Fruit fly (Drosophila melanogaster) whole organism, pupa: ENCODE results near the gene Taf4.

Source experiments
- CG10348 ChIP-seq: fragments of 200-800 bp; sonication (Bioruptor generic); IDR thresholded peaks from 2 replicates; pipeline ENCODE4 v1.3.6; 2022; ENCODE audit warnings: missing biosample characterization, missing genetic modification characterization
- CG12605 ChIP-seq: fragments of 200-800 bp; sonication (Bioruptor generic); IDR thresholded peaks from 2 replicates; pipeline ENCODE4 v1.3.6; 2022; ENCODE audit warnings: missing biosample characterization, missing genetic modification characterization
- CG13204 ChIP-seq: fragments of 200-800 bp; sonication (Bioruptor generic); optimal IDR thresholded peaks from 2 replicates; lab custom pipeline; 2018; ENCODE audit warnings: missing biosample characterization, mild to moderate bottlenecking, missing genetic modification characterization, moderate library complexity
- CG14655 ChIP-seq: fragments of 200-800 bp; sonication (Bioruptor generic); optimal IDR thresholded peaks from 3 replicates; lab custom pipeline; 2017; ENCODE audit warnings: mild to moderate bottlenecking, missing biosample characterization, missing genetic modification reagents, missing genetic modification characterization
- CG15710 ChIP-seq: fragments of 200-800 bp; sonication (Bioruptor generic); optimal IDR thresholded peaks from 2 replicates; lab custom pipeline; 2018; ENCODE audit warnings: missing biosample characterization, mild to moderate bottlenecking, missing genetic modification characterization, moderate library complexity
- CG17806 ChIP-seq: fragments of 200-800 bp; sonication (Bioruptor generic); optimal IDR thresholded peaks from 2 replicates; lab custom pipeline; 2018; ENCODE audit warnings: missing biosample characterization, mild to moderate bottlenecking, missing genetic modification characterization, moderate library complexity
- CG32121 ChIP-seq: fragments of 200-800 bp; sonication (Bioruptor generic); IDR thresholded peaks from 2 replicates; pipeline ENCODE4 v1.3.6; 2022; ENCODE audit warnings: missing biosample characterization, missing genetic modification characterization
- CG34367 ChIP-seq: fragments of 200-800 bp; sonication (Bioruptor generic); optimal IDR thresholded peaks from 2 replicates; lab custom pipeline; 2018; ENCODE audit warnings: missing biosample characterization, mild to moderate bottlenecking, missing genetic modification characterization
- CG4496 ChIP-seq: fragments of 200-800 bp; sonication (Bioruptor generic); IDR thresholded peaks from 3 replicates; pipeline ENCODE4 v1.3.6; 2022; ENCODE audit warnings: missing biosample characterization, missing genetic modification characterization
- CG8159 ChIP-seq: fragments of 200-800 bp; sonication (Bioruptor generic); optimal IDR thresholded peaks from 3 replicates; lab custom pipeline; 2018; ENCODE audit warnings: missing biosample characterization, mild to moderate bottlenecking, missing genetic modification characterization, moderate library complexity
- CG8301 ChIP-seq: fragments of 200-800 bp; sonication (Bioruptor generic); optimal IDR thresholded peaks from 2 replicates; lab custom pipeline; 2018; ENCODE audit warnings: missing biosample characterization, mild to moderate bottlenecking, missing genetic modification characterization
- CG9948 ChIP-seq: fragments of 200-800 bp; sonication (Bioruptor generic); optimal IDR thresholded peaks from 2 replicates; lab custom pipeline; 2018; ENCODE audit warnings: missing biosample characterization, mild to moderate bottlenecking, missing genetic modification characterization, moderate library complexity
- D1 ChIP-seq: fragments of 200-800 bp; sonication (Bioruptor generic); optimal IDR thresholded peaks from 2 replicates; lab custom pipeline; 2018; ENCODE audit warnings: missing biosample characterization, mild to moderate bottlenecking, missing genetic modification characterization, moderate library complexity
- EcR ChIP-seq: fragments of 200-800 bp; sonication (Bioruptor generic); optimal IDR thresholded peaks from 3 replicates; lab custom pipeline; 2019; ENCODE audit warnings: missing biosample characterization, missing genetic modification characterization, mild to moderate bottlenecking, moderate library complexity, missing genetic modification reagents
- Ets98B ChIP-seq: fragments of 200-800 bp; sonication (Bioruptor generic); IDR thresholded peaks from 2 replicates; pipeline ENCODE4 v1.3.6; 2022; ENCODE audit warnings: missing biosample characterization, missing genetic modification characterization
- Pif1A ChIP-seq: fragments of 200-800 bp; sonication (Bioruptor generic); optimal IDR thresholded peaks from 3 replicates; lab custom pipeline; 2016; ENCODE audit warnings: missing biosample characterization, missing genetic modification characterization
- Pif1B ChIP-seq: fragments of 200-800 bp; sonication (Bioruptor generic); optimal IDR thresholded peaks from 3 replicates; lab custom pipeline; 2016; ENCODE audit warnings: missing biosample characterization, missing genetic modification characterization
- Snoo ChIP-seq: fragments of 200-800 bp; sonication (Bioruptor generic); optimal IDR thresholded peaks from 3 replicates; lab custom pipeline; 2017; ENCODE audit warnings: missing biosample characterization, mild to moderate bottlenecking, missing genetic modification characterization, inconsistent platforms
- fd96Ca ChIP-seq: fragments of 200-800 bp; sonication (Bioruptor generic); IDR thresholded peaks from 3 replicates; pipeline ENCODE4 v1.3.6; 2022; ENCODE audit warnings: missing biosample characterization, missing genetic modification characterization
- gl ChIP-seq: fragments of 200-800 bp; sonication (Bioruptor generic); optimal IDR thresholded peaks from 2 replicates; lab custom pipeline; 2018; ENCODE audit warnings: missing biosample characterization, mild to moderate bottlenecking, missing genetic modification characterization
- rn ChIP-seq: fragments of 200-800 bp; sonication (Bioruptor generic); IDR thresholded peaks from 2 replicates; pipeline ENCODE4 v1.3.6; 2022; ENCODE audit warnings: missing biosample characterization, missing genetic modification characterization

Gene Taf4

dm6 chr3L:16145931-16146538, 33.0 kb downstream of the Taf4 start:
- TF ChIP-seq D1 (tag; lab: Kevin White, UChicago): no peak
- no peak for TF ChIP-seq CG32121 (GFP tag; lab: Robert Waterston, UW)
- TF ChIP-seq Pif1A (GFP tag; lab: Kevin White, UChicago): no peak
- TF ChIP-seq Pif1B (GFP tag; lab: Kevin White, UChicago): no peak
- no peak for TF ChIP-seq EcR (GFP tag; lab: Kevin White, UChicago)
- no peak for TF ChIP-seq CG15710 (tag; lab: Kevin White, UChicago)
- TF ChIP-seq CG8301 (tag; lab: Kevin White, UChicago): no peak
- TF ChIP-seq gl (tag; lab: Kevin White, UChicago): no peak
- no peak for TF ChIP-seq CG14655 (GFP tag; lab: Kevin White, UChicago)
- no peak for TF ChIP-seq Snoo (tag; lab: Kevin White, UChicago)
- TF ChIP-seq rn (GFP tag; lab: Robert Waterston, UW): no peak
- TF ChIP-seq Ets98B (GFP tag; lab: Robert Waterston, UW): no peak
- TF ChIP-seq fd96Ca (GFP tag; lab: Robert Waterston, UW): no peak
- TF ChIP-seq CG10348 (GFP tag; lab: Robert Waterston, UW): no peak
- no peak for TF ChIP-seq CG34367 (tag; lab: Kevin White, UChicago)
- no peak for TF ChIP-seq CG9948 (tag; lab: Kevin White, UChicago)

dm6 chr3L:16146539-16146934, 33.5 kb downstream of the Taf4 start:
- TF ChIP-seq Pif1B (GFP tag; lab: Kevin White, UChicago): no peak
- no peak for TF ChIP-seq fd96Ca (GFP tag; lab: Robert Waterston, UW)
- TF ChIP-seq Pif1A (GFP tag; lab: Kevin White, UChicago): no peak
- TF ChIP-seq D1 (tag; lab: Kevin White, UChicago): no peak

- TF ChIP-seq CG12605 (GFP tag; lab: Robert Waterston, UW): no peak
- TF ChIP-seq CG13204 (GFP tag; lab: Kevin White, UChicago): peak; percentile 17
These were observed 34.3 kb downstream of the Taf4 start for dm6 chr3L:16147325-16147724.

dm6 chr3L:16147819-16148236, 34.8 kb downstream of the Taf4 start:
- no peak for TF ChIP-seq CG10348 (GFP tag; lab: Robert Waterston, UW)
- peak; percentile 24 for TF ChIP-seq Snoo (tag; lab: Kevin White, UChicago)
- no peak for TF ChIP-seq D1 (tag; lab: Kevin White, UChicago)
- no peak for TF ChIP-seq CG4496 (GFP tag; lab: Robert Waterston, UW)
- TF ChIP-seq CG9948 (tag; lab: Kevin White, UChicago): peak; percentile 43
- TF ChIP-seq CG8159 (tag; lab: Kevin White, UChicago): peak; percentile 64
- TF ChIP-seq EcR (GFP tag; lab: Kevin White, UChicago): no peak
- TF ChIP-seq CG8301 (tag; lab: Kevin White, UChicago): peak; percentile 48
- no peak for TF ChIP-seq CG34367 (tag; lab: Kevin White, UChicago)
- TF ChIP-seq Ets98B (GFP tag; lab: Robert Waterston, UW): no peak
- TF ChIP-seq fd96Ca (GFP tag; lab: Robert Waterston, UW): no peak
- no peak for TF ChIP-seq rn (GFP tag; lab: Robert Waterston, UW)
- no peak for TF ChIP-seq gl (tag; lab: Kevin White, UChicago)
- TF ChIP-seq CG14655 (GFP tag; lab: Kevin White, UChicago): peak; percentile 56
- peak; percentile 26 for TF ChIP-seq CG17806 (tag; lab: Kevin White, UChicago)
- no peak for TF ChIP-seq CG13204 (GFP tag; lab: Kevin White, UChicago)
- peak; percentile 52 for TF ChIP-seq Pif1B (GFP tag; lab: Kevin White, UChicago)
- TF ChIP-seq CG15710 (tag; lab: Kevin White, UChicago): peak; percentile 41
- peak; percentile 45 for TF ChIP-seq Pif1A (GFP tag; lab: Kevin White, UChicago)

- TF ChIP-seq Snoo (tag; lab: Kevin White, UChicago) (peak; percentile 52), CG8301 (tag; lab: Kevin White, UChicago) (peak; percentile 10), CG32121 (GFP tag; lab: Robert Waterston, UW) (no peak), CG17806 (tag; lab: Kevin White, UChicago) (no peak), CG10348 (GFP tag; lab: Robert Waterston, UW) (no peak), CG15710 (tag; lab: Kevin White, UChicago) (peak; percentile 11), CG9948 (tag; lab: Kevin White, UChicago) (peak; percentile 14), CG13204 (GFP tag; lab: Kevin White, UChicago) (peak; percentile 25), CG8159 (tag; lab: Kevin White, UChicago) (peak; percentile 52), EcR (GFP tag; lab: Kevin White, UChicago) (no peak), fd96Ca (GFP tag; lab: Robert Waterston, UW) (no peak), CG14655 (GFP tag; lab: Kevin White, UChicago) (no peak), rn (GFP tag; lab: Robert Waterston, UW) (no peak), Pif1B (GFP tag; lab: Kevin White, UChicago) (no peak), Pif1A (GFP tag; lab: Kevin White, UChicago) (no peak), CG34367 (tag; lab: Kevin White, UChicago) (no peak)
These were observed 36.6 kb downstream of the Taf4 start for dm6 chr3L:16149418-16150160.
